Worm (Caenorhabditis elegans): ENCODE measurements around the gene sao-1.

- TF ChIP-seq elt-3 (tag; optimal IDR thresholded peaks at IDR 0.05), result no peak
- TF ChIP-seq lin-11 (tag; optimal IDR thresholded peaks at IDR 0.05), result no peak
- TF ChIP-seq ztf-4 (tag; optimal IDR thresholded peaks at IDR 0.05), result no peak
- no peak for TF ChIP-seq nhr-77 (tag; optimal IDR thresholded peaks at IDR 0.05)
- TF ChIP-seq crh-2 (tag; optimal IDR thresholded peaks at IDR 0.05), result no peak
- TF ChIP-seq mbf-1 (tag; optimal IDR thresholded peaks at IDR 0.05), result no peak
- no peak for TF ChIP-seq ZK546.5 (tag; optimal IDR thresholded peaks at IDR 0.05)
Observed at ce11 chrV:13918341-13918740, 45.4 kb upstream of the sao-1 start, which contains the start of gene str-250.
